Worm (Caenorhabditis elegans): ENCODE results near the gene Y45G5AM.3.
"Not testable (repeated sequence)": the region's sequence is repeated elsewhere in the genome, so short reads cannot be mapped to it uniquely, and the experiment has no call there.

Gene Y45G5AM.3

ce11 chrV:4195283-4195682 lies 30.9 kb downstream of the Y45G5AM.3 start, which contains the start of gene algn-5:
TSS of gene algn-5 (plus strand) at chrV:4195577.
- TF ChIP-seq unc-62 (GFP tag; optimal IDR thresholded peaks at IDR 0.05), result no peak

ce11 chrV:4199185-4199584 lies 34.8 kb downstream of the Y45G5AM.3 start, which contains the start of gene rpac-40:
TSS of gene rpac-40 (plus strand) at chrV:4199485.
- TF ChIP-seq unc-62 (GFP tag; optimal IDR thresholded peaks at IDR 0.05), result no peak

- TF ChIP-seq unc-62 (GFP tag; optimal IDR thresholded peaks at IDR 0.05), result no peak
Observed at ce11 chrV:4204421-4204820, 40.1 kb downstream of the Y45G5AM.3 start, which contains the start of gene H43I07.1. TSS of gene H43I07.1 (plus strand) at chrV:4204721.

ce11 chrV:4211521-4211920 lies 47.2 kb downstream of the Y45G5AM.3 start:
- no peak for TF ChIP-seq unc-62 (GFP tag; optimal IDR thresholded peaks at IDR 0.05)

ce11 chrV:4215856-4216255 lies 51.5 kb downstream of the Y45G5AM.3 start, which contains the start of gene H43I07.4:
TSS of gene H43I07.4 (plus strand) at chrV:4216156.
- TF ChIP-seq unc-62 (GFP tag; optimal IDR thresholded peaks at IDR 0.05), result not testable (repeated sequence)
